Worm (Caenorhabditis elegans) whole organism, midembryonic: ENCODE measurements around the gene T05A8.11.

ENCODE experiments used
- T22C8.4 ChIP-seq: fragments of 200-800 bp; sonication (Bioruptor generic); IDR thresholded peaks from 2 replicates; pipeline ENCODE4 v1.3.6; 2022; ENCODE audit warnings: missing genetic modification characterization, missing compliant biosample characterization
- flt-1 ChIP-seq: fragments of 200-800 bp; sonication (Bioruptor generic); IDR thresholded peaks from 2 replicates; pipeline ENCODE4 v1.3.6; 2022; ENCODE audit warnings: missing genetic modification characterization, missing compliant biosample characterization
- med-1 ChIP-seq: sonication (generic microtip); optimal IDR thresholded peaks from 2 replicates; lab custom pipeline; 2017; ENCODE audit warnings: missing genetic modification characterization, mild to moderate bottlenecking, missing compliant biosample characterization, antibody characterized with exemption, missing genetic modification reagents; ENCODE audit not compliant: insufficient read depth
- tab-1 ChIP-seq: fragments of 200-800 bp; sonication (Bioruptor generic); IDR thresholded peaks from 2 replicates; pipeline ENCODE4 v1.3.6; 2022; ENCODE audit warnings: missing genetic modification characterization, missing compliant biosample characterization

- TF ChIP-seq flt-1 (GFP tag; lab: Robert Waterston, UW) (no peak), tab-1 (no peak), med-1 (GFP tag; lab: Kevin White, UChicago) (no peak), T22C8.4 (GFP tag; lab: Robert Waterston, UW) (no peak)
Measured at ce11 chrII:2710919-2711318, 14.5 kb downstream of the T05A8.11 start, which contains the start of gene T05A8.2.
